Worm (Caenorhabditis elegans) whole organism, L1 larva: ENCODE results near the gene C04F6.7.

ENCODE experiments used
- aha-1 ChIP-seq: fragments of 150-350 bp; optimal IDR thresholded peaks from 2 replicates; lab custom pipeline; 2014; ENCODE audit warnings: missing biosample characterization, missing genetic modification characterization
- ceh-63 ChIP-seq: fragments of 200-800 bp; sonication (Bioruptor generic); optimal IDR thresholded peaks from 2 replicates; lab custom pipeline; 2018; ENCODE audit warnings: mild to moderate bottlenecking, missing genetic modification characterization, missing compliant biosample characterization
- dsc-1 ChIP-seq: sonication (generic microtip); optimal IDR thresholded peaks from 2 replicates; lab custom pipeline; 2016; ENCODE audit warnings: mild to moderate bottlenecking, missing genetic modification characterization, missing compliant biosample characterization
- efl-3 ChIP-seq: fragments of 200-800 bp; sonication (Bioruptor generic); optimal IDR thresholded peaks from 2 replicates; lab custom pipeline; 2018; ENCODE audit warnings: mild to moderate bottlenecking, missing genetic modification characterization, missing compliant biosample characterization
- fkh-10 ChIP-seq: sonication (generic microtip); optimal IDR thresholded peaks from 2 replicates; lab custom pipeline; 2017; ENCODE audit warnings: missing biosample characterization, missing genetic modification reagents, missing genetic modification characterization
- fkh-8 ChIP-seq: sonication (generic microtip); optimal IDR thresholded peaks from 2 replicates; lab custom pipeline; 2016; ENCODE audit warnings: mild to moderate bottlenecking, missing genetic modification characterization, missing compliant biosample characterization
- grh-1 ChIP-seq: fragments of 200-800 bp; sonication (Bioruptor generic); IDR thresholded peaks from 2 replicates; pipeline ENCODE4 v1.3.6; 2022; ENCODE audit warnings: missing genetic modification reagents, missing genetic modification characterization, missing compliant biosample characterization
- hlh-17 ChIP-seq: fragments of 200-800 bp; sonication (Bioruptor generic); optimal IDR thresholded peaks from 2 replicates; lab custom pipeline; 2018; ENCODE audit warnings: missing genetic modification characterization, mild to moderate bottlenecking, missing compliant biosample characterization, moderate library complexity, borderline replicate concordance
- hlh-4 ChIP-seq: sonication (generic microtip); optimal IDR thresholded peaks from 2 replicates; lab custom pipeline; 2016; ENCODE audit warnings: mild to moderate bottlenecking, missing genetic modification characterization, missing compliant biosample characterization
- hpl-2 ChIP-seq: fragments of 150-350 bp; optimal IDR thresholded peaks from 2 replicates; lab custom pipeline; 2014; ENCODE audit warnings: missing biosample characterization, missing genetic modification reagents, missing genetic modification characterization
- irx-1 ChIP-seq: sonication (generic microtip); optimal IDR thresholded peaks from 2 replicates; lab custom pipeline; 2016; ENCODE audit warnings: missing genetic modification characterization, missing compliant biosample characterization
- lin-13 ChIP-seq: fragments of 150-350 bp; optimal IDR thresholded peaks from 2 replicates; lab custom pipeline; 2014; ENCODE audit warnings: missing biosample characterization, missing genetic modification reagents, missing genetic modification characterization
- lin-39 ChIP-seq: fragments of 150-350 bp; optimal IDR thresholded peaks from 2 replicates; lab custom pipeline; 2014; ENCODE audit warnings: missing biosample characterization, missing genetic modification reagents, missing genetic modification characterization
- mab-9 ChIP-seq: fragments of 200-800 bp; sonication (Bioruptor generic); IDR thresholded peaks from 2 replicates; pipeline ENCODE4 v1.3.6; 2022; ENCODE audit warnings: missing genetic modification reagents, missing genetic modification characterization, missing compliant biosample characterization
- mdl-1 ChIP-seq, 2 experiments: fragments of 150-350 bp; optimal IDR thresholded peaks; 2 replicates each; lab custom pipeline; 2014 to 2017; ENCODE audit warnings: missing biosample characterization in 2 of 2, missing genetic modification characterization in 2 of 2, inconsistent platforms in 1 of 2
- mef-2 ChIP-seq: fragments of 150-350 bp; optimal IDR thresholded peaks from 2 replicates; lab custom pipeline; 2014; ENCODE audit warnings: missing biosample characterization, missing genetic modification characterization
- nhr-237 ChIP-seq: fragments of 150-350 bp; optimal IDR thresholded peaks from 2 replicates; lab custom pipeline; 2014; ENCODE audit warnings: missing biosample characterization, missing genetic modification characterization
- nhr-47 ChIP-seq: sonication (generic microtip); optimal IDR thresholded peaks from 2 replicates; lab custom pipeline; 2016; ENCODE audit warnings: mild to moderate bottlenecking, missing genetic modification characterization, moderate library complexity, missing compliant biosample characterization
- nhr-84 ChIP-seq: sonication (generic microtip); optimal IDR thresholded peaks from 2 replicates; lab custom pipeline; 2017; ENCODE audit warnings: missing biosample characterization, missing genetic modification characterization
- nhr-85 ChIP-seq: sonication (generic microtip); peaks from one replicate; lab custom pipeline; 2016; ENCODE audit warnings: missing genetic modification characterization, inconsistent platforms, missing compliant biosample characterization
- pax-3 ChIP-seq: fragments of 200-800 bp; sonication (Bioruptor generic); optimal IDR thresholded peaks from 2 replicates; lab custom pipeline; 2018; ENCODE audit warnings: mild to moderate bottlenecking, missing genetic modification characterization, moderate library complexity, missing compliant biosample characterization
- pqm-1 ChIP-seq: sonication (generic microtip); optimal IDR thresholded peaks from 3 replicates; lab custom pipeline; 2017; ENCODE audit warnings: missing biosample characterization, missing genetic modification characterization
- rnt-1 ChIP-seq: sonication (generic microtip); optimal IDR thresholded peaks from 2 replicates; lab custom pipeline; 2016; ENCODE audit warnings: mild to moderate bottlenecking, missing genetic modification characterization, moderate library complexity, missing compliant biosample characterization
- skn-1 ChIP-seq: fragments of 150-350 bp; optimal IDR thresholded peaks from 2 replicates; lab custom pipeline; 2014; ENCODE audit warnings: missing biosample characterization, missing genetic modification characterization
- snu-23 ChIP-seq: sonication (generic microtip); optimal IDR thresholded peaks from 2 replicates; lab custom pipeline; 2016; ENCODE audit warnings: missing genetic modification characterization, missing compliant biosample characterization
- sox-4 ChIP-seq: sonication (generic microtip); optimal IDR thresholded peaks from 2 replicates; lab custom pipeline; 2016; ENCODE audit warnings: missing genetic modification characterization, missing compliant biosample characterization
- sptf-1 ChIP-seq: fragments of 150-350 bp; optimal IDR thresholded peaks from 2 replicates; lab custom pipeline; 2014; ENCODE audit warnings: missing biosample characterization, missing genetic modification characterization
- sup-37 ChIP-seq: fragments of 200-800 bp; sonication (Bioruptor generic); optimal IDR thresholded peaks from 2 replicates; lab custom pipeline; 2018; ENCODE audit warnings: mild to moderate bottlenecking, missing genetic modification characterization, missing compliant biosample characterization
- unc-62 ChIP-seq: fragments of 150-350 bp; optimal IDR thresholded peaks from 2 replicates; lab custom pipeline; 2014; ENCODE audit warnings: missing biosample characterization, missing genetic modification reagents, missing genetic modification characterization
- zip-4 ChIP-seq: fragments of 200-800 bp; sonication (Bioruptor generic); optimal IDR thresholded peaks from 2 replicates; lab custom pipeline; 2018; ENCODE audit warnings: mild to moderate bottlenecking, missing genetic modification characterization, moderate library complexity, missing compliant biosample characterization
- ztf-4 ChIP-seq: fragments of 150-350 bp; optimal IDR thresholded peaks from 2 replicates; lab custom pipeline; 2014; ENCODE audit warnings: missing biosample characterization, missing genetic modification characterization

Gene C04F6.7

DNA sequence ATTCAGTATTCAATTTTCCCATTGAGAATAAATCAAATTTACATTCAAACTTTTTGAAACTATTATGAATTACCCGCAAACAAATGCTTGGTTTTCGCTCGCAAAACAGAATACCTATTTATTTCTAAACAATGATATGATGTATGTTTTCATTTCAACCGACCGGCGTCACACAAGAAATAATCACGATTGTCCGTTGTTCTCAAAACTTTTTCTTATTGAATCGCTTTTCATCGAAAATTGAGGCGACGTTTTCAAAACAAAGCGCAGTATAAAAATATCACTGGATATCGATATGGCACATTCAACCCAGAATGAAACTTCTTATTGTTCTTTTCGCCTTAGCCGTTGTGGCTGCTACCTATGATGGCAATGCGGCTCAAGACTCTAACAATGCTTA lies 22.6 kb upstream of the C04F6.7 start, which contains the start of gene ZK813.3:
TSS of gene ZK813.3 (plus strand) at position 301 of the 400 bp plus-strand sequence.
- no peak for TF ChIP-seq hlh-4 (tag; lab: Kevin White, UChicago)

DNA sequence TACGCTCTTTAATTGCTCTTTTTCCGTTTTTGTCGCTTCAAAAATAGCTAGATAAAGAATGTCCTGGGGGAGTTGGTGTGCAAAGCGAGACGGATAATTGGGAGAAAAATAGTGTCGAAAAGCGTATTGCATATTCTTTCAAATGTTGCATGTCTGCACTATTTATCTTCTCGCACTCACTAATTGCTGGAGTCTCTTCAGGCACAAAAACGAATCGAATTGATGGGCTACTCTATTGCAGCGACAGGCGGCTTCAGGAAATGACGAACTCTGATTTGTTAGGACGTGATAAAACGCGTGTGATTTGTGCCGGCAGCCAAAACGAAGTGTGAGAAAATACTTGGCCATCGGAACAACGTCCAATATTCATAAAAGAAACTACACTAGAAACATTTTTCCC lies 21.3 kb upstream of the C04F6.7 start:
- TF ChIP-seq nhr-85 (tag; lab: Kevin White, UChicago): no peak
- peak; percentile 65 for TF ChIP-seq rnt-1
- TF ChIP-seq, all 84 proteins: peak for 1

ce11 chrX:3439823-3440222 lies 20.8 kb upstream of the C04F6.7 start:
- TF ChIP-seq rnt-1 (peak; percentile 59), snu-23 (GFP tag; lab: Kevin White, UChicago) (no peak)

DNA sequence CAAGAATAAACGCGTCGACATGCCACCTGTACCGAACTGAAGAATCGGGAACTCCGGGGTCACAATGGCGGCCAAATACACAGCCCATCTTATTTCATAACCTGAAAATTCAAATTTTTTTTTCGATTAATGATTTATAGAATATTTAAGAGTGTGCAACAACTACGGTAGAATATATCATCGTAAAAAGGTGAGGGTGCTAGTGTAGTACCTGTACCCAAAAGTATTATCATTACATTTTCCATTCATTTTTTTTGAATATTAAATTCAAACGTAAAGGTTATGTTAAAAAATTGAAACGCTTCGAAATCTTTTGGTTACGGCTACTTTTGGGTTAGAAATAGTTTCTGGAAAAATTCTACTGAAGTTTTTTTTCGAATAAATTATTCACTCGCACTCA lies 11.0 kb upstream of the C04F6.7 start, which contains the start of gene ZK813.4:
TSS of gene ZK813.4 (minus strand) at position 101 of the 400 bp plus-strand sequence.
- TF ChIP-seq ceh-63 (no peak), dsc-1 (tag; lab: Kevin White, UChicago) (no peak), fkh-10 (no peak), zip-4 (GFP tag; lab: Kevin White, UChicago) (no peak)

DNA sequence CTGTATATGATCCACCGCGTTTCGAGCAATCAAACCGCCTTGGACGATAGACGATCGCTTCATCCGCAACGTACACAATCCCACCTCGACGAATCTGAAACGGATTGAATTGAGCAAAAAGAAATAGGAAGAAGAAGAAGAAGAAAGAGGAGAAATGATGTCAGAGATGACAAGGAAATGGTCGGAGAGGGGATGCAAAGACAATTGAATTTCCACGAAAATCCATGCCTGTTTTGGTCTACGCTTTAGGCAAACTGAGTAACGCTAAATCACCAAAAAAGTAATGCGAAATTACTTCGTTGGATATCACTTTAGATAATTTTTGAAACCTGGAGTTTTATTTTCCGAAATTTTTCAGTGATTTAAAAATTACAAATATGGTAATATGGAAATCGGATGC lies 10.1 kb upstream of the C04F6.7 start:
- TF ChIP-seq sptf-1 (no peak), fkh-10 (peak; percentile 59)

DNA sequence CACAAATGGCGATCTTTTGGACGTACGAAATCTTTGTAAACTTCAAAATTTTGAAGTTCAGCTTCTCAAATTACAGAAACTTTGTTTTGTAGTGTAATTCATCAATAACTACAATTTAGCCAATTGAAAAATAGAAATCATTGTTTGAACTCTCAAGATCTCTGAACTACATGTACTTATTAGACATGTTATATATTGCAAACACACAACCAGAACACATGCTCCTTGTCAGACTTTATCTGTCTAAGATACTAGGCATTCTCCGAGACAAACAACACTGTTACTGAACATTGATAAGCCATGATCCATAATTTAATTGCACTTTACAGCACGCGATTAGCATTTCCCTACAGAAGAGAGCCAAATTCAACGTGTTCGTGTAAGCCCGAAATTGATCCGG lies 5.5 kb upstream of the C04F6.7 start, which contains the start of gene ZK813.6:
TSS of gene ZK813.6 (plus strand) at position 301 of the 400 bp plus-strand sequence.
- TF ChIP-seq unc-62 (GFP tag; lab: Kevin White, UChicago) (no peak), mdl-1 (tag; optimal IDR thresholded peaks at IDR 0.05; lab: Kevin White, UChicago) (no peak), nhr-84 (tag; lab: Kevin White, UChicago) (no peak), ztf-4 (tag; lab: Kevin White, UChicago) (no peak), aha-1 (no peak), lin-13 (no peak), nhr-47 (tag; lab: Kevin White, UChicago) (no peak), pqm-1 (no peak), snu-23 (GFP tag; lab: Kevin White, UChicago) (no peak), hpl-2 (no peak), grh-1 (GFP tag; lab: Robert Waterston, UW) (no peak), nhr-85 (tag; lab: Kevin White, UChicago) (no peak), mab-9 (GFP tag; lab: Robert Waterston, UW) (no peak), mef-2 (tag; lab: Kevin White, UChicago) (no peak), skn-1 (tag; lab: Kevin White, UChicago) (no peak)

DNA sequence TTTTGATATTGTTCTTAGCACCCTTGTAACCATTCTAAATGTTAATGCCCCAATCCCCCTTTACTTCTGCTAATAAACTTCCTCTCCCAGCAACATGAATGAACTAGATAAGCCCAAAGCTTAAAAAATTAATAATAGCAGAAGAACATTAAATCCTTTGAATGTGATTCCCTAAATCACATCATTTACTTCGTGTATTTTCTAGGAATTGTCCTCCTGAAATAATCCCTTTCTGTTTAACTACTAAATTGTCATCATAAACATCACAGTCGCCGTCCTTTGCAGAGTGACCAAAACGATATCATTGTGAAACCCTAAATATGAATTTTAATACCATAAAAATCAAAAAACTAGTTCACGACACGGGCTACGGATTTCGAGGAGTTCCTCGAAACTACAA lies 2.9 kb downstream of the C04F6.7 start:
- TF ChIP-seq hlh-17 (GFP tag; lab: Kevin White, UChicago): no peak
- TF ChIP-seq efl-3: no peak
- TF ChIP-seq dsc-1 (tag; lab: Kevin White, UChicago): peak; percentile 87
- no peak for TF ChIP-seq irx-1 (tag; lab: Kevin White, UChicago)
- no peak for TF ChIP-seq nhr-237 (tag; lab: Kevin White, UChicago)
- TF ChIP-seq pax-3 (tag; lab: Kevin White, UChicago): peak; percentile 58
- peak; percentile 34 for TF ChIP-seq sox-4 (tag; lab: Kevin White, UChicago)
- TF ChIP-seq sup-37 (GFP tag; lab: Kevin White, UChicago): no peak
- peak; percentile 6 for TF ChIP-seq fkh-8 (tag; lab: Kevin White, UChicago)
- no peak for TF ChIP-seq lin-39 (tag; lab: Kevin White, UChicago)
- TF ChIP-seq nhr-47 (tag; lab: Kevin White, UChicago): peak; percentile 17
